Worm (Caenorhabditis elegans): ENCODE data around the gene dop-1.

dop-1 gene

ce11 chrX:4413206-4413605 lies 5.4 kb downstream of the dop-1 start:
- TF ChIP-seq bed-1 (GFP tag; IDR thresholded peaks at IDR 0.05) (no peak), Y53G8AR.9 (GFP tag; conservative IDR thresholded peaks at IDR 0.05) (no peak), zfh-2 (GFP tag; conservative IDR thresholded peaks at IDR 0.05) (peak; percentile 70)

DNA sequence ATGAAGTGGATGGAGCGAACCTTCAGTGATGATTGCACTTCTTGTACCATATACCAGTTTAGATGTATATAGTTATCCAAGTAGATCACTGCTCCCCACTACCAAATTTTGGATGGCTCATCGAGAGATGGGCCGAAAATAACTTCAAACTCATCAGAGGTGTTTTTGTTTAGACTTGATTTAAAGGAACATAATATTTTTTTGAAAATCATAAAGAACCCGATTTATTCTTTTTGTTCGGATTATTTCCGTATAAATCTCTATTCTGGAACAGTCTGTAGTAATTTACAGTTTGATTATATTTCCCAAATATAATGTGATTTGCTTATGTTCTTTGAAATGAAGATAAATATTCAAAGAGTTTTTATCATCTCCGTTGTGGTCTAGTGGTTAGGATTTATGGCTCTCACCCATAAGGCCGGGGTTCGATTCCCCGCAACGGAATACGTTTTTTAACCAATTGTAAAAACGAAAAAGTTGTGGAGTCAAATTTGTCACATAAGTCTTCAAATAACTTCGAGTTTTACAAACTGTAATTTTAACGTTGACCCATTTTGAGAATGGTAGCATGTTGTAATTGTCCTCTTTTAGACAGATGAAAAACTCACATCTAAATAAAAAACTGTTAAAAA lies 8.3 kb downstream of the dop-1 start:
- TF ChIP-seq nhr-179 (tag; optimal IDR thresholded peaks at IDR 0.05) (no peak), dpff-1 (tag; optimal IDR thresholded peaks at IDR 0.05) (no peak), tbp1 (GFP tag; optimal IDR thresholded peaks at IDR 0.05) (peak; percentile 87), snpc-4 (GFP tag; optimal IDR thresholded peaks at IDR 0.05) (peak; percentile 65), snpc-4 (tag; optimal IDR thresholded peaks at IDR 0.05) (peak in 3 of 4 experiments; percentile 53 to 83 (median 81)), lin-26 (GFP tag; IDR thresholded peaks at IDR 0.05) (peak; percentile 76), him-1 (tag; optimal IDR thresholded peaks at IDR 0.05) (peak; percentile 70), D2030.7 (GFP tag; IDR thresholded peaks at IDR 0.05) (peak; percentile 80), lag-1 (GFP tag; IDR thresholded peaks at IDR 0.05) (no peak), snpc-1.1 (tag; optimal IDR thresholded peaks at IDR 0.05; ENCODE audit: insufficient read depth) (peak; percentile 60), ZK185.1 (tag; optimal IDR thresholded peaks at IDR 0.05; ENCODE audit: poor library complexity, severe bottlenecking) (peak; percentile 4), ama-1 (optimal IDR thresholded peaks at IDR 0.05) (no peak), ama-1 (GFP tag; optimal IDR thresholded peaks at IDR 0.05) (peak in 1 of 2 experiments; percentile 31), ztf-18 (tag; optimal IDR thresholded peaks at IDR 0.05) (peak; percentile 45), nhr-90 (tag; optimal IDR thresholded peaks at IDR 0.05) (peak; percentile 37), lin-54 (GFP tag; optimal IDR thresholded peaks at IDR 0.05) (peak; percentile 15), rpc-1 (optimal IDR thresholded peaks at IDR 0.05) (peak; percentile 86), rpc-1 (tag; optimal IDR thresholded peaks at IDR 0.05) (peak; percentile 94), snpc-3.4 (tag; optimal IDR thresholded peaks at IDR 0.05) (peak; percentile 44), B0261.1 (tag; optimal IDR thresholded peaks at IDR 0.05) (peak; percentile 68), repo-1 (tag; optimal IDR thresholded peaks at IDR 0.05) (peak; percentile 25), rcor-1 (GFP tag; IDR thresholded peaks at IDR 0.05) (0 out of 2 replicates have a peak, but pooled peaks have one; percentile 16), ztf-26 (tag; optimal IDR thresholded peaks at IDR 0.05) (no peak), unc-62 (GFP tag; optimal IDR thresholded peaks at IDR 0.05) (no peak), ceh-91 (GFP tag; IDR thresholded peaks at IDR 0.05) (no peak), Y56A3A.18 (GFP tag; IDR thresholded peaks at IDR 0.05) (peak; percentile 54), unc-130 (GFP tag; optimal IDR thresholded peaks at IDR 0.05) (no peak), ceh-40 (GFP tag; IDR thresholded peaks at IDR 0.05) (no peak), ztf-25 (GFP tag; IDR thresholded peaks at IDR 0.05) (0 out of 2 replicates have a peak, but pooled peaks have one; percentile 62), die-1 (tag; optimal IDR thresholded peaks at IDR 0.05) (peak; percentile 82), hsf-1 (GFP tag; IDR thresholded peaks at IDR 0.05) (peak; percentile 53; the same call in 1 of the 2 replicates), mxl-1 (tag; optimal IDR thresholded peaks at IDR 0.05) (peak; percentile 50), madf-10 (tag; optimal IDR thresholded peaks at IDR 0.05) (peak; percentile 24), egrh-3 (GFP tag; IDR thresholded peaks at IDR 0.05) (no peak), C17E4.6 (GFP tag; IDR thresholded peaks at IDR 0.05) (no peak), rec-8 (tag; optimal IDR thresholded peaks at IDR 0.05) (peak in 1 of 2 experiments; percentile 6), mes-4 (tag; optimal IDR thresholded peaks at IDR 0.05) (peak; percentile 24), snpc-1.3 (tag; optimal IDR thresholded peaks at IDR 0.05; ENCODE audit: insufficient read depth) (peak; percentile 73), hmg-1.2 (GFP tag; IDR thresholded peaks at IDR 0.05) (0 out of 2 replicates have a peak, but pooled peaks have one; percentile 33)

Measured in whole organism, young adult.